Fruit fly (Drosophila melanogaster): ENCODE results near the gene Hsp68.
A peak's percentile ranks its signal among the peaks of the same experiment; 100 is the strongest.

Hsp68 gene

DNA sequence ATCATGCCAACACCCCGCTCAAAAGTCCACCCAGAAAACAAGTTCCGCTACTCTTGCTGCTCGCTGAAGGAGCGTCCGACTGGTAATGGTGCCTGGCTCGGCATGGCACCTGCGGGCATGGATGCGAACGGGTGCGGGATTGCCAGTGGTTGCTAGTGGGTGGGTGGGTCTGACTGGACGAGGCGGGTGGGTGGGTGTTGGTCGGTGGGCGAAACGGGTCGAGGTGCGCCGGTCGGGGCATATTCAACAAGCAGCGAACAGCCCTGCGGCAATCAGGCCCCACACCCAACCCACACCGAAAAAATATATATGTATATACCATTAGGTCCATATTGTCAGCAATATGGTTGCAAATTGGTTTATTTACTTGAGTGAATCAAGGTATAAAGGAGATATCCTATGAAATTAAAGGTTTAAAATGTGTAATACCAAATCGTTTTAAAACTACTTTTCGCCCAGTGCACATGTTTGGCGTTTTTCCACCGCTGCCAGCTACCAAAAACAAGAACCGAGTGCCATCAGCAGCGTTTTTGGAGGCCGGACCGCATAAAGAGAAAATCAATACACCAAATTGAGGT, 46.4 kb downstream of the Hsp68 start (continued):
- TF ChIP-seq Sry-δ (GFP tag; optimal IDR thresholded peaks at IDR 0.05) (no peak), CG1603 (tag; optimal IDR thresholded peaks at IDR 0.05) (peak; percentile 39), insv (GFP tag; optimal IDR thresholded peaks at IDR 0.05) (no peak), trem (tag; optimal IDR thresholded peaks at IDR 0.05) (no peak), ATbp (GFP tag; optimal IDR thresholded peaks at IDR 0.05) (peak; percentile 46), CG1792 (GFP tag; optimal IDR thresholded peaks at IDR 0.05) (no peak), CG10267 (tag; optimal IDR thresholded peaks at IDR 0.05) (peak; percentile 40), Ets65A (GFP tag) (peak; percentile 52), HmgD (GFP tag; optimal IDR thresholded peaks at IDR 0.05) (no peak), Atf6 (GFP tag; IDR thresholded peaks at IDR 0.05) (peak; percentile 76), CG4404 (GFP tag; IDR thresholded peaks at IDR 0.05) (peak; percentile 33), Blimp-1 (GFP tag; optimal IDR thresholded peaks at IDR 0.05) (peak; percentile 53), C15 (GFP tag; IDR thresholded peaks at IDR 0.05) (peak; percentile 64; the same call in 1 of the 3 replicates), CG8290 (GFP tag; optimal IDR thresholded peaks at IDR 0.05) (no peak), CG8290 (tag; optimal IDR thresholded peaks at IDR 0.05) (peak in 1 of 2 experiments; percentile 65), Ets97D (GFP tag; optimal IDR thresholded peaks at IDR 0.05) (no peak), CG6654 (GFP tag; optimal IDR thresholded peaks at IDR 0.05) (no peak), nerfin-2 (GFP tag; IDR thresholded peaks at IDR 0.05; ENCODE audit: partially characterized antibody) (no peak), wek (GFP tag; optimal IDR thresholded peaks at IDR 0.05) (no peak), sens-2 (GFP tag; IDR thresholded peaks at IDR 0.05) (no peak), CG3995 (GFP tag; optimal IDR thresholded peaks at IDR 0.05) (no peak), lbe (GFP tag; optimal IDR thresholded peaks at IDR 0.05) (no peak), bowl (GFP tag; IDR thresholded peaks at IDR 0.05) (no peak), Lim3 (GFP tag; IDR thresholded peaks at IDR 0.05) (no peak), CG16779 (GFP tag; IDR thresholded peaks at IDR 0.05) (no peak), GATAe (GFP tag; conservative IDR thresholded peaks at IDR 0.05) (0 out of 2 replicates have a peak, but pooled peaks have one; percentile 15), CG9932 (GFP tag; IDR thresholded peaks at IDR 0.05) (peak; percentile 55), Optix (GFP tag; IDR thresholded peaks at IDR 0.05) (no peak), Trl (optimal IDR thresholded peaks at IDR 0.05) (no peak), Trl (GFP tag; optimal IDR thresholded peaks at IDR 0.05) (no peak), sqz (GFP tag; optimal IDR thresholded peaks at IDR 0.05) (no peak), lilli (GFP tag; optimal IDR thresholded peaks at IDR 0.05) (peak; percentile 42), Gug (GFP tag; IDR thresholded peaks at IDR 0.05) (peak; percentile 9; the same call in 1 of the 4 replicates), CG12104 (GFP tag; optimal IDR thresholded peaks at IDR 0.05) (peak; percentile 47), gt (GFP tag; IDR thresholded peaks at IDR 0.05) (no peak), cad (GFP tag; optimal IDR thresholded peaks at IDR 0.05) (no peak), cg (GFP tag; optimal IDR thresholded peaks at IDR 0.05) (no peak), CG12299 (tag; optimal IDR thresholded peaks at IDR 0.05) (peak; percentile 18), CG12071 (GFP tag; optimal IDR thresholded peaks at IDR 0.05) (peak; percentile 5), CG15601 (tag; optimal IDR thresholded peaks at IDR 0.05) (peak; percentile 10), Atf-2 (GFP tag; optimal IDR thresholded peaks at IDR 0.05) (no peak), Opbp (GFP tag; IDR thresholded peaks at IDR 0.05; ENCODE audit: partially characterized antibody) (no peak), klu (GFP tag; IDR thresholded peaks at IDR 0.05) (no peak), Myb (GFP tag; optimal IDR thresholded peaks at IDR 0.05) (peak; percentile 10), H15 (GFP tag; IDR thresholded peaks at IDR 0.05) (peak; percentile 47; the same call in 1 of the 3 replicates), CG2875 (GFP tag; optimal IDR thresholded peaks at IDR 0.05) (no peak), CG1602 (GFP tag; optimal IDR thresholded peaks at IDR 0.05) (peak; percentile 11), HLH4C (GFP tag; IDR thresholded peaks at IDR 0.05; ENCODE audit: partially characterized antibody) (no peak), CG18262 (tag; optimal IDR thresholded peaks at IDR 0.05) (peak; percentile 45), kah (GFP tag; optimal IDR thresholded peaks at IDR 0.05) (no peak), esg (GFP tag; conservative IDR thresholded peaks at IDR 0.05) (peak; percentile 52), CG6689 (GFP tag; IDR thresholded peaks at IDR 0.05) (peak; percentile 68)

Measured in whole organism, embryonic.